Fruit fly (Drosophila melanogaster) whole organism, embryonic: Measurements from ENCODE around the gene Chchd3.

Experiments
- Adf1 ChIP-seq: fragments of 200-800 bp; sonication (Bioruptor generic); IDR thresholded peaks from 2 replicates; pipeline ENCODE4 v1.3.6; 2022; ENCODE audit warnings: missing biosample characterization, missing genetic modification characterization
- Bgb ChIP-seq: fragments of 200-800 bp; sonication (Bioruptor generic); IDR thresholded peaks from 2 replicates; pipeline ENCODE4 v1.3.6; 2022; ENCODE audit warnings: missing biosample characterization, missing genetic modification characterization; ENCODE audit not compliant: partially characterized antibody
- CG11560 ChIP-seq: fragments of 200-800 bp; sonication (Bioruptor generic); IDR thresholded peaks from 3 replicates; pipeline ENCODE4 v1.3.6; 2022; ENCODE audit warnings: missing biosample characterization, missing genetic modification characterization
- CG12155 ChIP-seq: fragments of 200-800 bp; sonication (Bioruptor generic); optimal IDR thresholded peaks from 3 replicates; lab custom pipeline; 2016; ENCODE audit warnings: missing biosample characterization, missing genetic modification characterization
- CG16863 ChIP-seq: fragments of 200-800 bp; sonication (Bioruptor generic); optimal IDR thresholded peaks from 3 replicates; lab custom pipeline; 2016; ENCODE audit warnings: missing biosample characterization, missing genetic modification characterization
- CG17385 ChIP-seq: fragments of 200-800 bp; sonication (Bioruptor generic); optimal IDR thresholded peaks from 3 replicates; lab custom pipeline; 2018; ENCODE audit warnings: missing biosample characterization, mild to moderate bottlenecking, missing genetic modification characterization
- CG18599 ChIP-seq: fragments of 200-800 bp; sonication (Bioruptor generic); optimal IDR thresholded peaks from 3 replicates; lab custom pipeline; 2017; ENCODE audit warnings: missing biosample characterization, missing genetic modification characterization, mild to moderate bottlenecking, moderate library complexity, missing genetic modification reagents
- CG30431 ChIP-seq: fragments of 200-800 bp; sonication (Bioruptor generic); optimal IDR thresholded peaks from 2 replicates; lab custom pipeline; 2017; ENCODE audit warnings: missing biosample characterization, missing genetic modification characterization
- CG31388 ChIP-seq: fragments of 200-800 bp; sonication (Bioruptor generic); optimal IDR thresholded peaks from 2 replicates; lab custom pipeline; 2016; ENCODE audit warnings: missing biosample characterization, missing genetic modification characterization
- CG33213 ChIP-seq: fragments of 200-800 bp; sonication (Bioruptor generic); optimal IDR thresholded peaks from 3 replicates; lab custom pipeline; 2016; ENCODE audit warnings: missing biosample characterization, missing genetic modification characterization
- CG3407 ChIP-seq: fragments of 200-800 bp; sonication (Bioruptor generic); optimal IDR thresholded peaks from 2 replicates; lab custom pipeline; 2018; ENCODE audit warnings: missing biosample characterization, mild to moderate bottlenecking, missing genetic modification characterization
- CG4404 ChIP-seq: fragments of 200-800 bp; sonication (Bioruptor generic); IDR thresholded peaks from 2 replicates; pipeline ENCODE4 v1.3.6; 2022; ENCODE audit warnings: missing biosample characterization, missing genetic modification characterization
- CG6254 ChIP-seq: fragments of 200-800 bp; sonication (Bioruptor generic); optimal IDR thresholded peaks from 3 replicates; lab custom pipeline; 2017; ENCODE audit warnings: mild to moderate bottlenecking, missing biosample characterization, missing genetic modification reagents, missing genetic modification characterization
- CG6765 ChIP-seq: fragments of 200-800 bp; sonication (Bioruptor generic); optimal IDR thresholded peaks from 3 replicates; lab custom pipeline; 2017; ENCODE audit warnings: missing biosample characterization, mild to moderate bottlenecking, missing genetic modification characterization
- CG6791 ChIP-seq: fragments of 200-800 bp; sonication (Bioruptor generic); IDR thresholded peaks from 3 replicates; pipeline ENCODE4 v1.3.6; 2022; ENCODE audit warnings: missing biosample characterization, missing genetic modification characterization; ENCODE audit not compliant: partially characterized antibody
- CG7963 ChIP-seq: fragments of 200-800 bp; sonication (Bioruptor generic); IDR thresholded peaks from 3 replicates; pipeline ENCODE4 v1.3.6; 2022; ENCODE audit warnings: missing biosample characterization, missing genetic modification characterization; ENCODE audit not compliant: partially characterized antibody
- CG9215 ChIP-seq: fragments of 200-800 bp; sonication (Bioruptor generic); IDR thresholded peaks from 2 replicates; pipeline ENCODE4 v1.3.6; 2022; ENCODE audit warnings: missing biosample characterization, missing genetic modification characterization
- CG9609 ChIP-seq: fragments of 200-800 bp; sonication (Bioruptor generic); optimal IDR thresholded peaks from 3 replicates; lab custom pipeline; 2016; ENCODE audit warnings: missing biosample characterization, missing genetic modification characterization
- D19A ChIP-seq: fragments of 200-800 bp; optimal IDR thresholded peaks from 3 replicates; lab custom pipeline; 2019; ENCODE audit warnings: missing biosample characterization, mild to moderate bottlenecking, missing genetic modification characterization, moderate library complexity
- Dfd ChIP-seq, 2 experiments: fragments of >200 bp; optimal IDR thresholded peaks; 2 replicates each; lab custom pipeline; 2017; ENCODE audit warnings: missing biosample characterization in 2 of 2, missing genetic modification characterization in 2 of 2
- Dll ChIP-seq: fragments of 200-800 bp; sonication (Bioruptor generic); IDR thresholded peaks from 4 replicates; pipeline ENCODE4 v1.3.6; 2022; ENCODE audit warnings: missing biosample characterization, missing genetic modification characterization; ENCODE audit not compliant: partially characterized antibody
- Fer3 ChIP-seq: fragments of 200-800 bp; sonication (Bioruptor generic); optimal IDR thresholded peaks from 2 replicates; lab custom pipeline; 2018; ENCODE audit warnings: missing biosample characterization, mild to moderate bottlenecking, missing genetic modification characterization, moderate library complexity
- GATAe ChIP-seq: fragments of 200-800 bp; sonication (Bioruptor generic); conservative IDR thresholded peaks from 2 replicates; pipeline ENCODE4 v1.3.6; 2022; ENCODE audit warnings: missing biosample characterization, missing genetic modification characterization
- Mad ChIP-seq: fragments of 200-800 bp; sonication (Bioruptor generic); optimal IDR thresholded peaks from 2 replicates; lab custom pipeline; 2016; ENCODE audit warnings: missing biosample characterization, missing genetic modification characterization
- Max ChIP-seq: fragments of 200-800 bp; sonication (Bioruptor generic); optimal IDR thresholded peaks from 2 replicates; lab custom pipeline; 2016; ENCODE audit warnings: missing biosample characterization, mild to moderate bottlenecking, missing genetic modification characterization
- Mes4 ChIP-seq: fragments of 200-800 bp; sonication (Bioruptor generic); optimal IDR thresholded peaks from 2 replicates; lab custom pipeline; 2016; ENCODE audit warnings: missing biosample characterization, missing genetic modification characterization
- Neu2 ChIP-seq: fragments of 200-800 bp; sonication (Bioruptor generic); optimal IDR thresholded peaks from 3 replicates; lab custom pipeline; 2016; ENCODE audit warnings: missing biosample characterization, missing genetic modification characterization, borderline replicate concordance
- Ptx1 ChIP-seq: fragments of 200-800 bp; sonication (Bioruptor generic); IDR thresholded peaks from 2 replicates; pipeline ENCODE4 v1.3.6; 2022; ENCODE audit warnings: missing biosample characterization, missing genetic modification characterization
- ab ChIP-seq: fragments of 200-800 bp; sonication (Bioruptor generic); optimal IDR thresholded peaks from 2 replicates; lab custom pipeline; 2016; ENCODE audit warnings: missing biosample characterization, missing genetic modification characterization
- aop ChIP-seq: fragments of 200-800 bp; sonication (Bioruptor generic); IDR thresholded peaks from 2 replicates; pipeline ENCODE4 v1.3.6; 2022; ENCODE audit warnings: missing biosample characterization, missing genetic modification characterization
- ara ChIP-seq: fragments of 200-800 bp; sonication (Bioruptor generic); IDR thresholded peaks from 2 replicates; pipeline ENCODE4 v1.3.6; 2022; ENCODE audit warnings: missing biosample characterization, missing genetic modification characterization
- bbx ChIP-seq: fragments of 200-800 bp; sonication (Bioruptor generic); IDR thresholded peaks from 2 replicates; pipeline ENCODE4 v1.3.6; 2022; ENCODE audit warnings: missing biosample characterization, missing genetic modification characterization; ENCODE audit not compliant: partially characterized antibody
- crp ChIP-seq, 2 experiments: fragments of 200-800 bp; sonication (Bioruptor generic); optimal IDR thresholded peaks; 2 replicates in 1 of 2; 3 replicates in 1 of 2; lab custom pipeline; 2017; ENCODE audit warnings: missing biosample characterization in 2 of 2, missing genetic modification characterization in 2 of 2, mild to moderate bottlenecking in 1 of 2, moderate library complexity in 1 of 2
- ind ChIP-seq: fragments of 200-800 bp; sonication (Bioruptor generic); optimal IDR thresholded peaks from 3 replicates; lab custom pipeline; 2016; ENCODE audit warnings: missing biosample characterization, missing genetic modification characterization
- jing ChIP-seq: fragments of 200-800 bp; sonication (Bioruptor generic); optimal IDR thresholded peaks from 2 replicates; lab custom pipeline; 2018; ENCODE audit warnings: missing biosample characterization, mild to moderate bottlenecking, missing genetic modification characterization
- kah ChIP-seq: fragments of 200-800 bp; sonication (Bioruptor generic); optimal IDR thresholded peaks from 2 replicates; lab custom pipeline; 2018; ENCODE audit warnings: missing biosample characterization, mild to moderate bottlenecking, missing genetic modification characterization
- klu ChIP-seq: fragments of 200-800 bp; sonication (Bioruptor generic); IDR thresholded peaks from 2 replicates; pipeline ENCODE4 v1.3.6; 2022; ENCODE audit warnings: missing biosample characterization, missing genetic modification characterization
- mirr ChIP-seq: fragments of 200-800 bp; sonication (Bioruptor generic); optimal IDR thresholded peaks from 3 replicates; lab custom pipeline; 2018; ENCODE audit warnings: missing biosample characterization, mild to moderate bottlenecking, missing genetic modification characterization
- nau ChIP-seq: fragments of 200-800 bp; sonication (Bioruptor generic); optimal IDR thresholded peaks from 3 replicates; lab custom pipeline; 2017; ENCODE audit warnings: missing biosample characterization, mild to moderate bottlenecking, missing genetic modification characterization, missing genetic modification reagents
- pho ChIP-seq: fragments of 200-800 bp; sonication (Bioruptor generic); optimal IDR thresholded peaks from 2 replicates; lab custom pipeline; 2016; ENCODE audit warnings: missing biosample characterization, missing genetic modification characterization
- phol ChIP-seq: fragments of 200-800 bp; sonication (Bioruptor generic); optimal IDR thresholded peaks from 3 replicates; lab custom pipeline; 2018; ENCODE audit warnings: missing biosample characterization, mild to moderate bottlenecking, missing genetic modification characterization, moderate library complexity
- pnt ChIP-seq: fragments of 200-800 bp; sonication (Bioruptor generic); optimal IDR thresholded peaks from 3 replicates; lab custom pipeline; 2016; ENCODE audit warnings: missing biosample characterization, missing genetic modification characterization
- pros ChIP-seq: fragments of 200-800 bp; sonication (Bioruptor generic); optimal IDR thresholded peaks from 3 replicates; lab custom pipeline; 2019; ENCODE audit warnings: missing biosample characterization, mild to moderate bottlenecking, missing genetic modification characterization, moderate library complexity
- pum ChIP-seq: fragments of 200-800 bp; sonication (Bioruptor generic); optimal IDR thresholded peaks from 2 replicates; lab custom pipeline; 2016; ENCODE audit warnings: missing biosample characterization, missing genetic modification characterization
- pzg ChIP-seq: fragments of 200-800 bp; sonication (Bioruptor generic); optimal IDR thresholded peaks from 3 replicates; lab custom pipeline; 2018; ENCODE audit warnings: missing biosample characterization, mild to moderate bottlenecking, missing genetic modification characterization, moderate library complexity
- stwl ChIP-seq: fragments of 200-800 bp; sonication (Bioruptor generic); optimal IDR thresholded peaks from 3 replicates; lab custom pipeline; 2018; ENCODE audit warnings: missing biosample characterization, mild to moderate bottlenecking, missing genetic modification characterization, moderate library complexity
- vfl ChIP-seq: fragments of 200-800 bp; sonication (Bioruptor generic); optimal IDR thresholded peaks from 2 replicates; lab custom pipeline; 2016; ENCODE audit warnings: missing biosample characterization, missing genetic modification characterization
- wek ChIP-seq: fragments of 200-800 bp; sonication (Bioruptor generic); optimal IDR thresholded peaks from 3 replicates; lab custom pipeline; 2018; ENCODE audit warnings: missing biosample characterization, mild to moderate bottlenecking, missing genetic modification characterization, moderate library complexity
- zfh1 ChIP-seq: fragments of 200-800 bp; sonication (Bioruptor generic); IDR thresholded peaks from 3 replicates; pipeline ENCODE4 v1.3.6; 2022; ENCODE audit warnings: missing biosample characterization, missing genetic modification characterization

Chchd3 gene

DNA sequence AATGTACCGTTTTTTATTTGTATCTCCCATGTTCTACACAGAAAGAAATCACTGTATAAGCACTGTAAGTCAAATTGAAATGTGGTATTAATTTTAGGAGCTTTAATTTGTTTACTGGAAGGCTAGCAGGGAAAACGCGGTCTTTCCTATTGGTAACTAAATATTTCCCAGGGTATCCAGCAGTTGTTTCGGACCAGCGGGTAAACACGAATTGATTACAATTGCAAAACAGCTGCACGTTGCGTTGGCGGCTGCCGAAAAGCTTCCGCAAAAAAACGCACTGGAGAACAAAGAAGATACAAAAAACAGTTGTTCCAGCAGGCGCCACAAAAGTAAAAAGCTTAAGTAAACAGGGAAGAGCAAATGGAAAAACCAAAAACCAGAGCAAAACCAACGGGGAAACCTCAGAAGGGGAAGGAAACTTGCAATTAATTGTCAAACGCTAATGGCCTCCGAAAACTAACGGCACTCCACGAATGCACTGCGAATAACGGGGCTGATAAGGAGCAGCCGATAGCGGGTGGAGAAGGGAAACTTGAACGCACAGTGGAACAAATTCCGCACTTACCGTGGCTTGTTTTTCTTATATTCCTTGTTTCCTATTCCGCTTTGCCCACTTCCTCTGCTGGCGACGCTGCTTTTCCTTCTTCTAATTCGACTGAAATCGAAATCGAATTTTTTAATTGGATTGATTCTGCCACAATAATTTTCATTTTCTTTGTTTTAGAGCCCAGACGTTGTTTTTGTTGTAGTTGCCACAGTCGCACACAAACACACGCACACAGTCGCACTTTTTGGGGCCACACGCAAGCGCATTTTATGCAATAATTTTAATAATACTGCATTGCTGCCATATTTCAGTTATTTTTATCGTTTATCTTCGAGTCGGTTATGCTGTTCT, 6.3 kb upstream of the Chchd3 start (continued):
- no peak for TF ChIP-seq mirr (GFP tag; lab: Kevin White, UChicago)
- TF ChIP-seq CG6791 (GFP tag; lab: Robert Waterston, UW) = no peak
- TF ChIP-seq D19A (tag; lab: Kevin White, UChicago) = no peak
- TF ChIP-seq Bgb (GFP tag; lab: Robert Waterston, UW) = no peak
- TF ChIP-seq Max (GFP tag; lab: Kevin White, UChicago) = no peak
- TF ChIP-seq Mad = peak; percentile 11
- no peak for TF ChIP-seq Fer3 (tag; lab: Kevin White, UChicago)
- peak; percentile 16 for TF ChIP-seq jing
- TF ChIP-seq stwl (tag; lab: Kevin White, UChicago) = no peak
- TF ChIP-seq CG9609 = peak; percentile 61
- no peak for TF ChIP-seq CG7963
- no peak for TF ChIP-seq CG33213 (GFP tag; lab: Kevin White, UChicago)
- no peak for TF ChIP-seq pnt (GFP tag; lab: Kevin White, UChicago)
- no peak for TF ChIP-seq ab (GFP tag; lab: Kevin White, UChicago)
- TF ChIP-seq CG6765 (GFP tag; lab: Kevin White, UChicago) = peak; percentile 36
- no peak for TF ChIP-seq CG4404
- TF ChIP-seq Dfd (GFP tag; optimal IDR thresholded peaks at IDR 0.05; lab: Kevin White, UChicago) = no peak
- TF ChIP-seq CG31388 = no peak
- TF ChIP-seq pros (GFP tag; lab: Kevin White, UChicago) = no peak
- TF ChIP-seq nau (GFP tag; lab: Kevin White, UChicago) = peak; percentile 17
- peak; percentile 67 for TF ChIP-seq ara
- TF ChIP-seq crp (GFP tag; optimal IDR thresholded peaks at IDR 0.05; lab: Kevin White, UChicago) = no peak
- TF ChIP-seq bbx (GFP tag; lab: Robert Waterston, UW) = no peak
- TF ChIP-seq CG18599 (GFP tag; lab: Kevin White, UChicago) = peak; percentile 57
- no peak for TF ChIP-seq CG3407 (GFP tag; lab: Kevin White, UChicago)
- no peak for TF ChIP-seq wek (GFP tag; lab: Kevin White, UChicago)
- TF ChIP-seq pho (GFP tag; lab: Kevin White, UChicago) = peak; percentile 47
- TF ChIP-seq CG9215 (GFP tag; lab: Robert Waterston, UW) = no peak
- no peak for TF ChIP-seq Mes4 (GFP tag; lab: Kevin White, UChicago)
- peak; percentile 48 for TF ChIP-seq phol
- TF ChIP-seq GATAe (GFP tag; lab: Robert Waterston, UW) = no peak
- no peak for TF ChIP-seq vfl (GFP tag; lab: Kevin White, UChicago)
- no peak for TF ChIP-seq Neu2 (GFP tag; lab: Kevin White, UChicago)
- TF ChIP-seq CG17385 (GFP tag; lab: Kevin White, UChicago) = peak; percentile 21
- TF ChIP-seq CG30431 (GFP tag; lab: Kevin White, UChicago) = no peak
- no peak for TF ChIP-seq CG11560 (tag; lab: Robert Waterston, UW)
- peak; percentile 49; the same call in 1 of the 3 replicates for TF ChIP-seq zfh1 (GFP tag; lab: Robert Waterston, UW)
- TF ChIP-seq aop (GFP tag; lab: Robert Waterston, UW) = no peak
- peak; percentile 7 for TF ChIP-seq pum (GFP tag; lab: Kevin White, UChicago)
- no peak for TF ChIP-seq CG12155
- peak; percentile 49; the same call in 1 of the 2 replicates for TF ChIP-seq Ptx1 (GFP tag; lab: Robert Waterston, UW)
- TF ChIP-seq CG16863 (GFP tag; lab: Kevin White, UChicago) = peak; percentile 13
- no peak for TF ChIP-seq kah
- peak; percentile 14 for TF ChIP-seq CG6254 (GFP tag; lab: Kevin White, UChicago)
- no peak for TF ChIP-seq Dll (GFP tag; lab: Robert Waterston, UW)
- no peak for TF ChIP-seq Adf1 (GFP tag; lab: Robert Waterston, UW)
- TF ChIP-seq klu = no peak
- TF ChIP-seq ind = peak; percentile 45
- no peak for TF ChIP-seq pzg (GFP tag; lab: Kevin White, UChicago)
